Fruit fly (Drosophila melanogaster): Measurements from ENCODE around the gene Rsf1.

DNA sequence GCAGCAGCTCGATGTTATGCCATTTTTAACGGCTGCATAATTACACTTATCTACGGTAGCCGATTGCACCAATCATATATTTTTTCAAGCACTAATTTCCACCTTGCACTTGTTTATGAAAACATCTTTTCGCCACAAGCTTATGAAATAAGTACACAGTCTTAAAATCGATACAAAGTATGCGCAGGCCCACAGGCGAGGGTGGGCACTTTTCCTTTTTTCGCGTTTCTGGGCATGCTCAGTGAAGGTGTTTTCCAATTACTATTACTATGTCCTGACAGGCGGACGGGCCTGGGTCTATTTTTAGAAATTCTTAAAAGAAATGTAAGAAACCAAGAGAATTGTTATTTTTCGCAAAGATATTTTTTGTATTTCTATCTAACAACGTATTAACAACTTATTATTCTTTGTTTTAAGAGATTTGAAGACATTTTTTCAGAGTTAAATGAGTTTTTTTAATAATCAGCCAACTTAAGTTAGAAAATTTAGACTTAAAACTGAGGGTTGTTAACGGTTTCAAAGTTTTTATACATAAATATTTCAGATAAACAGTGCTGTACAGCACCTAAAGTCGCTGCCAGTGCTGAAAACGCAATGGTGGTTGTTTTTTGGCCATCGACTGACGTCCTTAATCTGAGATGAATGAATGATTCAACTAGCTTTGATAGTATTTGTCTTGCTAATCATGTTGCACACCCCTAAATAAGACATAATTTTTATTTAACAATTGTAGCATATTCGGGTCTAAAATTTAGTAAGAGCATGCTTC, 47.4 kb upstream of the Rsf1 start, which contains the start of gene Cdk5alpha:
- no peak for TF ChIP-seq CG6254 (GFP tag; optimal IDR thresholded peaks at IDR 0.05)
- TF ChIP-seq CG4282 (GFP tag; optimal IDR thresholded peaks at IDR 0.05), result no peak
- TF ChIP-seq trh (GFP tag; optimal IDR thresholded peaks at IDR 0.05), result no peak

Measured in whole organism, embryonic.